Worm (Caenorhabditis elegans) whole organism, early embryonic: ENCODE measurements around the gene F49F1.7.

Source experiments
- F13C5.2 ChIP-seq: sonication (generic microtip); optimal IDR thresholded peaks from 2 replicates; lab custom pipeline; 2017; ENCODE audit warnings: mild to moderate bottlenecking, missing genetic modification characterization, inconsistent platforms, missing compliant biosample characterization
- aly-1 ChIP-seq: sonication (generic microtip); optimal IDR thresholded peaks from 2 replicates; lab custom pipeline; 2016; ENCODE audit warnings: missing genetic modification characterization, missing compliant biosample characterization
- ama-1 ChIP-seq: fragments of 150-350 bp; optimal IDR thresholded peaks from 2 replicates; lab custom pipeline; 2014
- ceh-13 ChIP-seq: fragments of 200-800 bp; sonication (Bioruptor generic); optimal IDR thresholded peaks from 2 replicates; lab custom pipeline; 2018; ENCODE audit warnings: mild to moderate bottlenecking, missing genetic modification characterization, missing compliant biosample characterization
- ceh-36 ChIP-seq: sonication (generic microtip); optimal IDR thresholded peaks from 2 replicates; lab custom pipeline; 2016; ENCODE audit warnings: missing genetic modification characterization, inconsistent platforms, missing compliant biosample characterization
- flt-1 ChIP-seq: fragments of 200-800 bp; sonication (Bioruptor generic); IDR thresholded peaks from 2 replicates; pipeline ENCODE4 v1.3.6; 2022; ENCODE audit warnings: missing genetic modification characterization, missing compliant biosample characterization
- hmbx-1 ChIP-seq: sonication (generic microtip); optimal IDR thresholded peaks from 2 replicates; lab custom pipeline; 2016; ENCODE audit warnings: mild to moderate bottlenecking, missing genetic modification characterization, missing compliant biosample characterization
- tbx-11 ChIP-seq: fragments of 200-800 bp; sonication (Bioruptor generic); IDR thresholded peaks from 2 replicates; pipeline ENCODE4 v1.3.6; 2022; ENCODE audit warnings: missing genetic modification characterization, missing compliant biosample characterization
- tra-4 ChIP-seq: sonication (generic microtip); optimal IDR thresholded peaks from 2 replicates; lab custom pipeline; 2017; ENCODE audit warnings: missing genetic modification characterization, missing compliant biosample characterization

DNA sequence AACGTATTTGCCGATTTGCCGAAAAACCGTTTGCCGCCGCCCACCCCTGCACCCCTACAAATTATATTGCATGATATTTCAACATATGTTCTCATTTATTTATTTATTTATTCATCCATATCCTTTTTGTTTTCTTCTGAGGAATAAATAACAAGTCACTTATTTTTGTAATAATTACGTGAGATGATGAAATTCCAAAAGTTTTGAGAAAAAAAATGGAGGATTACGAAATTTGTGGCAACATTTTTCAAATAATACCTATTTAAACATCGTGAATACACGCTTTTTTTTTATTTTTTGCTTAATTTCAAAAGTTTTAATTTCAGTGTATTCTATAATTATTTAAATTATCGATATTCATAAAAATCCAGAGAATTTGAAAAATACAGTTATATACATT lies 28.6 kb downstream of the F49F1.7 start:
- TF ChIP-seq ceh-36 (tag; lab: Kevin White, UChicago): no peak
- no peak for TF ChIP-seq tra-4 (tag; lab: Kevin White, UChicago)
- no peak for TF ChIP-seq flt-1 (GFP tag; lab: Robert Waterston, UW)
- TF ChIP-seq ama-1: no peak
- TF ChIP-seq aly-1: no peak
- no peak for TF ChIP-seq ceh-13 (GFP tag; lab: Kevin White, UChicago)
- TF ChIP-seq hmbx-1: no peak
- TF ChIP-seq tbx-11: no peak
- TF ChIP-seq F13C5.2 (tag; lab: Kevin White, UChicago): no peak
